Fruit fly (Drosophila melanogaster): ENCODE measurements around the gene Ssdp.

Gene Ssdp

DNA sequence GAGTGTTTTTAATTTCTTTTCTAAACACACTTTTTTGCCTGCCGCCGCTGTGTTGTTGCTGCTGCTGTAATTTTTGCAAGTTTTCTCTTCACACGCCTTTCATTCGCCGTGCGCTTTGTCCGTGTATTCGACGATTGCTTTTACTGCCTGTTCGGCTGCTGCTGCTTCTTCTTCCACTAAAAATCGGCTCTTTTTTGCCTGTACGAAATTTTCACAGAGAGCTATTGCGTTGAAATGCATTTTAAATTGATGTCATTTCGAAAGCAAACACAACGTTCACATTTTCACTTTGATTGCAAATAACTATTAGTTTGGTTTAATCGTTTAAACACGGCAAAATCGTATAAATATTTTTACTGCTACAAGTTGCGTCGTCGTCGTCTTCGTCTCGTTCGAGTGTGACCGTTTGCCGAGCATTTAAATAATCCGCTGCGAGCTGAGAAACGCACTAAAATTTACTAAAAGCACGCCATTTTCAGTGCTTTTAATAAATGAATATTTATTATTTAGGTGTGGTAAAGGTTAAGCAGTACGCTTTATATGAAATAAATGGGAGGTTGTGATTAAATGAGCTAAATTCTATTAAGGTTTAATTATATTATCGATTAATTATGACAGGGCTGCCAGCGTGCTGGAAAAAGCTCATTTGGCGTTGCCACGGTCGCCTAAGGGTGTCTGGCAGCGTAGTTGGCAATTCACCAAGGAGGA is at the start of gene Ssdp, which contains the start of gene CG7985:
TSS of gene Ssdp (minus strand) at position 419 of the 708 bp plus-strand sequence.
TSS of gene CG7985 (plus strand) at position 681 of the 708 bp plus-strand sequence.
- peak; percentile 71 for TF ChIP-seq CG2116 (GFP tag; optimal IDR thresholded peaks at IDR 0.05)
- no peak for TF ChIP-seq Gsc (GFP tag; IDR thresholded peaks at IDR 0.05)
- no peak for TF ChIP-seq CG31224 (GFP tag; IDR thresholded peaks at IDR 0.05)
- TF ChIP-seq CG13296 (GFP tag; optimal IDR thresholded peaks at IDR 0.05), result no peak
- no peak for TF ChIP-seq eyg (GFP tag; optimal IDR thresholded peaks at IDR 0.05)
- TF ChIP-seq CG12155 (GFP tag; optimal IDR thresholded peaks at IDR 0.05), result no peak
- TF ChIP-seq pum (GFP tag; optimal IDR thresholded peaks at IDR 0.05), result no peak
- no peak for TF ChIP-seq CG8388 (GFP tag; optimal IDR thresholded peaks at IDR 0.05)
- peak; percentile 11 for TF ChIP-seq Hsf (GFP tag; optimal IDR thresholded peaks at IDR 0.05)
- no peak for TF ChIP-seq Bteb2 (GFP tag; optimal IDR thresholded peaks at IDR 0.05)
- no peak for TF ChIP-seq Hey (tag; optimal IDR thresholded peaks at IDR 0.05)
- TF ChIP-seq Ravus (GFP tag; IDR thresholded peaks at IDR 0.05), result no peak
- no peak for TF ChIP-seq dimm (GFP tag; IDR thresholded peaks at IDR 0.05)
- no peak for TF ChIP-seq CG14965 (GFP tag; optimal IDR thresholded peaks at IDR 0.05; ENCODE audit: borderline replicate concordance)
- no peak for TF ChIP-seq mirr (GFP tag; optimal IDR thresholded peaks at IDR 0.05)
- no peak for TF ChIP-seq slbo (GFP tag; IDR thresholded peaks at IDR 0.05)
- no peak for TF ChIP-seq CG7786 (GFP tag; optimal IDR thresholded peaks at IDR 0.05)
- no peak for TF ChIP-seq CG4820 (GFP tag; optimal IDR thresholded peaks at IDR 0.05)
- TF ChIP-seq CG17802 (tag; optimal IDR thresholded peaks at IDR 0.05), result no peak
- TF ChIP-seq sna (GFP tag; IDR thresholded peaks at IDR 0.05; ENCODE audit: partially characterized antibody), result no peak
- TF ChIP-seq ci (GFP tag; IDR thresholded peaks at IDR 0.05), result no peak
- TF ChIP-seq CG6654 (GFP tag; optimal IDR thresholded peaks at IDR 0.05), result no peak
- no peak for TF ChIP-seq CG14860 (GFP tag; IDR thresholded peaks at IDR 0.05; ENCODE audit: partially characterized antibody)
- TF ChIP-seq gcm2 (GFP tag; optimal IDR thresholded peaks at IDR 0.05), result no peak
- TF ChIP-seq chm (GFP tag; IDR thresholded peaks at IDR 0.05), result no peak
- no peak for TF ChIP-seq CG17912 (GFP tag; optimal IDR thresholded peaks at IDR 0.05)
- no peak for TF ChIP-seq knrl (GFP tag; IDR thresholded peaks at IDR 0.05; ENCODE audit: partially characterized antibody)
- no peak for TF ChIP-seq her (GFP tag; optimal IDR thresholded peaks at IDR 0.05)
- TF ChIP-seq ind (GFP tag; optimal IDR thresholded peaks at IDR 0.05), result no peak
- TF ChIP-seq grn (GFP tag; optimal IDR thresholded peaks at IDR 0.05), result no peak
- TF ChIP-seq CG4707 (GFP tag; optimal IDR thresholded peaks at IDR 0.05), result no peak
- TF ChIP-seq CG11398 (GFP tag; optimal IDR thresholded peaks at IDR 0.05), result no peak
- no peak for TF ChIP-seq CG2678 (tag; optimal IDR thresholded peaks at IDR 0.05)
- TF ChIP-seq pb (GFP tag; optimal IDR thresholded peaks at IDR 0.05), result no peak
- no peak for TF ChIP-seq kah (GFP tag; optimal IDR thresholded peaks at IDR 0.05)
- no peak for TF ChIP-seq CG18476 (GFP tag; optimal IDR thresholded peaks at IDR 0.05)
- TF ChIP-seq Dad (GFP tag; optimal IDR thresholded peaks at IDR 0.05), result no peak
- TF ChIP-seq ewg (GFP tag; optimal IDR thresholded peaks at IDR 0.05), result no peak
- no peak for TF ChIP-seq CG31388 (GFP tag; optimal IDR thresholded peaks at IDR 0.05)
- no peak for TF ChIP-seq dm (GFP tag; optimal IDR thresholded peaks at IDR 0.05)
- TF ChIP-seq CG10274 (GFP tag; optimal IDR thresholded peaks at IDR 0.05), result no peak
- TF ChIP-seq CG4730 (GFP tag; IDR thresholded peaks at IDR 0.05), result no peak
- no peak for TF ChIP-seq CG17612 (GFP tag; IDR thresholded peaks at IDR 0.05)
- TF ChIP-seq Fer2 (tag; optimal IDR thresholded peaks at IDR 0.05), result no peak
- TF ChIP-seq Atf-2 (GFP tag; optimal IDR thresholded peaks at IDR 0.05), result no peak
- no peak for TF ChIP-seq zen (tag; optimal IDR thresholded peaks at IDR 0.05)
- TF ChIP-seq CG10462 (GFP tag; optimal IDR thresholded peaks at IDR 0.05), result no peak
- no peak for TF ChIP-seq tll (GFP tag; optimal IDR thresholded peaks at IDR 0.05)
- no peak for TF ChIP-seq unpg (GFP tag; optimal IDR thresholded peaks at IDR 0.05)
- TF ChIP-seq Doc2 (GFP tag; IDR thresholded peaks at IDR 0.05), result no peak
- TF ChIP-seq trh (GFP tag; optimal IDR thresholded peaks at IDR 0.05), result no peak

Data from whole organism, embryonic.